Worm (Caenorhabditis elegans) whole organism, young adult: ENCODE measurements around the gene daf-5.

Experiments used
- B0019.2 ChIP-seq: fragments of 200-800 bp; sonication (Bioruptor generic); conservative IDR thresholded peaks from 2 replicates; pipeline ENCODE4 v1.3.6; 2022; ENCODE audit warnings: missing genetic modification reagents, missing genetic modification characterization, missing compliant biosample characterization
- C17E4.6 ChIP-seq: fragments of 200-800 bp; sonication (Bioruptor generic); IDR thresholded peaks from 2 replicates; pipeline ENCODE4 v1.3.6; 2022; ENCODE audit warnings: missing genetic modification reagents, missing genetic modification characterization, missing compliant biosample characterization
- D2030.7 ChIP-seq: fragments of 200-800 bp; sonication (Bioruptor generic); IDR thresholded peaks from 2 replicates; pipeline ENCODE4 v1.3.6; 2022; ENCODE audit warnings: missing genetic modification reagents, missing genetic modification characterization, missing compliant biosample characterization
- F37B4.10 ChIP-seq: fragments of 200-800 bp; sonication (Bioruptor generic); IDR thresholded peaks from 2 replicates; pipeline ENCODE4 v1.3.6; 2022; ENCODE audit warnings: missing genetic modification characterization, missing compliant biosample characterization
- F39B2.1 ChIP-seq: fragments of 200-800 bp; sonication (Bioruptor generic); IDR thresholded peaks from 2 replicates; pipeline ENCODE4 v1.3.6; 2022; ENCODE audit warnings: missing genetic modification reagents, missing genetic modification characterization, missing compliant biosample characterization
- F49E8.2 ChIP-seq: sonication (generic microtip); optimal IDR thresholded peaks from 3 replicates; lab custom pipeline; 2017; ENCODE audit warnings: missing genetic modification characterization, mild to moderate bottlenecking, missing compliant biosample characterization, antibody characterized with exemption, moderate library complexity; ENCODE audit not compliant: insufficient read depth
- F52B5.7 ChIP-seq: sonication (generic microtip); optimal IDR thresholded peaks from 2 replicates; lab custom pipeline; 2016; ENCODE audit warnings: mild to moderate bottlenecking, missing genetic modification characterization, missing compliant biosample characterization
- F57A8.1 ChIP-seq: fragments of 200-800 bp; sonication (Bioruptor generic); optimal IDR thresholded peaks from 2 replicates; lab custom pipeline; 2018; ENCODE audit warnings: mild to moderate bottlenecking, missing genetic modification characterization, moderate library complexity, missing compliant biosample characterization
- K12H6.12 ChIP-seq: fragments of 200-800 bp; sonication (Bioruptor generic); optimal IDR thresholded peaks from 2 replicates; lab custom pipeline; 2018; ENCODE audit warnings: mild to moderate bottlenecking, missing genetic modification characterization, missing compliant biosample characterization
- T07F8.4 ChIP-seq: sonication (generic microtip); optimal IDR thresholded peaks from 2 replicates; lab custom pipeline; 2016; ENCODE audit warnings: mild to moderate bottlenecking, missing genetic modification characterization, moderate library complexity, missing compliant biosample characterization
- Y53G8AR.9 ChIP-seq: fragments of 200-800 bp; sonication (Bioruptor generic); conservative IDR thresholded peaks from 2 replicates; pipeline ENCODE4 v1.3.6; 2022; ENCODE audit warnings: missing genetic modification reagents, missing genetic modification characterization, missing compliant biosample characterization
- Y56A3A.18 ChIP-seq: fragments of 200-800 bp; sonication (Bioruptor generic); IDR thresholded peaks from 2 replicates; pipeline ENCODE4 v1.3.6; 2022; ENCODE audit warnings: missing genetic modification reagents, missing genetic modification characterization, missing compliant biosample characterization
- Y67H2A.10 ChIP-seq: fragments of 200-800 bp; sonication (Bioruptor generic); conservative IDR thresholded peaks from 2 replicates; pipeline ENCODE4 v1.3.6; 2022; ENCODE audit warnings: missing genetic modification reagents, missing genetic modification characterization, missing compliant biosample characterization
- ZK185.1 ChIP-seq: sonication (generic microtip); optimal IDR thresholded peaks from 2 replicates; lab custom pipeline; 2016; ENCODE audit warnings: mild to moderate bottlenecking, missing genetic modification characterization, missing compliant biosample characterization; ENCODE audit not compliant: poor library complexity, severe bottlenecking
- akir-1 ChIP-seq: fragments of 200-800 bp; sonication (Bioruptor generic); optimal IDR thresholded peaks from 2 replicates; lab custom pipeline; 2018; ENCODE audit warnings: mild to moderate bottlenecking, missing genetic modification characterization, moderate library complexity, missing compliant biosample characterization
- athp-1 ChIP-seq: sonication (generic microtip); optimal IDR thresholded peaks from 2 replicates; lab custom pipeline; 2017; ENCODE audit warnings: mild to moderate bottlenecking, missing genetic modification characterization, missing compliant biosample characterization
- attf-5 ChIP-seq: fragments of 200-800 bp; sonication (Bioruptor generic); optimal IDR thresholded peaks from 2 replicates; lab custom pipeline; 2018; ENCODE audit warnings: mild to moderate bottlenecking, missing genetic modification characterization, missing compliant biosample characterization
- bed-1 ChIP-seq: fragments of 200-800 bp; sonication (Bioruptor generic); IDR thresholded peaks from 2 replicates; pipeline ENCODE4 v1.3.6; 2022; ENCODE audit warnings: missing genetic modification reagents, missing genetic modification characterization, missing compliant biosample characterization
- ceh-40 ChIP-seq: fragments of 200-800 bp; sonication (Bioruptor generic); IDR thresholded peaks from 2 replicates; pipeline ENCODE4 v1.3.6; 2022; ENCODE audit warnings: missing genetic modification characterization, missing compliant biosample characterization
- ceh-58 ChIP-seq: fragments of 200-800 bp; sonication (Bioruptor generic); IDR thresholded peaks from 2 replicates; pipeline ENCODE4 v1.3.6; 2022; ENCODE audit warnings: missing genetic modification characterization, missing compliant biosample characterization
- ceh-79 ChIP-seq: sonication (generic microtip); optimal IDR thresholded peaks from 2 replicates; lab custom pipeline; 2017; ENCODE audit warnings: mild to moderate bottlenecking, missing genetic modification characterization, missing compliant biosample characterization
- chd-7 ChIP-seq: sonication (generic microtip); optimal IDR thresholded peaks from 2 replicates; lab custom pipeline; 2016; ENCODE audit warnings: mild to moderate bottlenecking, missing genetic modification characterization, moderate library complexity, missing compliant biosample characterization
- dpff-1 ChIP-seq: sonication (generic microtip); optimal IDR thresholded peaks from 2 replicates; lab custom pipeline; 2017; ENCODE audit warnings: mild to moderate bottlenecking, missing genetic modification characterization, missing compliant biosample characterization
- dpl-1 ChIP-seq: fragments of 150-350 bp; optimal IDR thresholded peaks from 2 replicates; lab custom pipeline; 2014; ENCODE audit warnings: missing biosample characterization, missing genetic modification reagents, missing genetic modification characterization
- efl-1 ChIP-seq: fragments of 150-350 bp; optimal IDR thresholded peaks from 2 replicates; lab custom pipeline; 2014; ENCODE audit warnings: missing biosample characterization, missing genetic modification reagents, missing genetic modification characterization
- hlh-12 ChIP-seq: sonication (generic microtip); optimal IDR thresholded peaks from 2 replicates; lab custom pipeline; 2016; ENCODE audit warnings: missing genetic modification characterization, missing compliant biosample characterization
- hsf-1 ChIP-seq: fragments of 200-800 bp; sonication (Bioruptor generic); IDR thresholded peaks from 2 replicates; pipeline ENCODE4 v1.3.6; 2022; ENCODE audit warnings: missing genetic modification reagents, missing genetic modification characterization, missing compliant biosample characterization
- lag-1 ChIP-seq: fragments of 200-800 bp; sonication (Bioruptor generic); IDR thresholded peaks from 2 replicates; pipeline ENCODE4 v1.3.6; 2022; ENCODE audit warnings: missing genetic modification reagents, missing genetic modification characterization, missing compliant biosample characterization
- let-526 ChIP-seq: fragments of 200-800 bp; sonication (Bioruptor generic); IDR thresholded peaks from 2 replicates; pipeline ENCODE4 v1.3.6; 2022; ENCODE audit warnings: missing genetic modification reagents, missing genetic modification characterization, missing compliant biosample characterization
- let-607 ChIP-seq, 2 experiments: fragments of 200-800 bp in 1 of 2; sonication (Bioruptor generic) in 1 of 2; sonication (generic microtip) in 1 of 2; optimal IDR thresholded peaks; 2 replicates each; lab custom pipeline; 2016 to 2018; ENCODE audit warnings: mild to moderate bottlenecking in 2 of 2, missing compliant biosample characterization in 2 of 2, missing genetic modification characterization in 2 of 2, moderate library complexity in 2 of 2, missing genotype in 1 of 2
- lsl-1 ChIP-seq: fragments of 200-800 bp; sonication (Bioruptor generic); optimal IDR thresholded peaks from 2 replicates; lab custom pipeline; 2018; ENCODE audit warnings: mild to moderate bottlenecking, missing genetic modification characterization, moderate library complexity, missing compliant biosample characterization
- madf-10 ChIP-seq: sonication (generic microtip); optimal IDR thresholded peaks from 2 replicates; lab custom pipeline; 2016; ENCODE audit warnings: mild to moderate bottlenecking, missing genetic modification characterization, missing compliant biosample characterization
- madf-8 ChIP-seq: fragments of 200-800 bp; sonication (Bioruptor generic); conservative IDR thresholded peaks from 2 replicates; pipeline ENCODE4 v1.3.6; 2022; ENCODE audit warnings: missing genetic modification reagents, missing genetic modification characterization, missing compliant biosample characterization
- mel-28 ChIP-seq: sonication (generic microtip); optimal IDR thresholded peaks from 2 replicates; lab custom pipeline; 2016; ENCODE audit warnings: borderline replicate concordance, mild to moderate bottlenecking, missing genetic modification characterization, missing compliant biosample characterization
- mes-4 ChIP-seq: sonication (generic microtip); optimal IDR thresholded peaks from 2 replicates; lab custom pipeline; 2016; ENCODE audit warnings: missing genotype, missing genetic modification characterization, missing compliant biosample characterization
- nfya-2 ChIP-seq: fragments of 200-800 bp; sonication (Bioruptor generic); IDR thresholded peaks from 2 replicates; pipeline ENCODE4 v1.3.6; 2022; ENCODE audit warnings: missing genetic modification reagents, missing genetic modification characterization, missing compliant biosample characterization
- nhr-120 ChIP-seq: fragments of 200-800 bp; sonication (Bioruptor generic); IDR thresholded peaks from 2 replicates; pipeline ENCODE4 v1.3.6; 2022; ENCODE audit warnings: missing genetic modification characterization, missing compliant biosample characterization
- pbrm-1 ChIP-seq: fragments of 200-800 bp; sonication (Bioruptor generic); IDR thresholded peaks from 2 replicates; pipeline ENCODE4 v1.3.6; 2022; ENCODE audit warnings: missing genetic modification reagents, missing genetic modification characterization, missing compliant biosample characterization
- rcor-1 ChIP-seq: fragments of 200-800 bp; sonication (Bioruptor generic); IDR thresholded peaks from 2 replicates; pipeline ENCODE4 v1.3.6; 2022; ENCODE audit warnings: missing genetic modification reagents, missing genetic modification characterization, missing compliant biosample characterization
- repo-1 ChIP-seq: sonication (generic microtip); optimal IDR thresholded peaks from 2 replicates; lab custom pipeline; 2017; ENCODE audit warnings: mild to moderate bottlenecking, missing genetic modification characterization, missing compliant biosample characterization
- sdz-38 ChIP-seq: sonication (generic microtip); optimal IDR thresholded peaks from 2 replicates; lab custom pipeline; 2016; ENCODE audit warnings: missing genotype, missing genetic modification characterization, missing compliant biosample characterization
- snpc-1.1 ChIP-seq: sonication (generic microtip); optimal IDR thresholded peaks from 2 replicates; lab custom pipeline; 2017; ENCODE audit warnings: missing genetic modification characterization, mild to moderate bottlenecking, missing compliant biosample characterization, antibody characterized with exemption, moderate library complexity, missing genotype, missing genetic modification reagents; ENCODE audit not compliant: insufficient read depth
- zfh-2 ChIP-seq: fragments of 200-800 bp; sonication (Bioruptor generic); conservative IDR thresholded peaks from 2 replicates; pipeline ENCODE4 v1.3.6; 2022; ENCODE audit warnings: missing genetic modification reagents, missing genetic modification characterization, missing compliant biosample characterization
- ztf-18 ChIP-seq: sonication (generic microtip); optimal IDR thresholded peaks from 2 replicates; lab custom pipeline; 2016; ENCODE audit warnings: missing genotype, mild to moderate bottlenecking, missing genetic modification characterization, missing compliant biosample characterization
- ztf-25 ChIP-seq: fragments of 200-800 bp; sonication (Bioruptor generic); IDR thresholded peaks from 2 replicates; pipeline ENCODE4 v1.3.6; 2022; ENCODE audit warnings: missing genetic modification reagents, missing genetic modification characterization, missing compliant biosample characterization

Gene daf-5

DNA sequence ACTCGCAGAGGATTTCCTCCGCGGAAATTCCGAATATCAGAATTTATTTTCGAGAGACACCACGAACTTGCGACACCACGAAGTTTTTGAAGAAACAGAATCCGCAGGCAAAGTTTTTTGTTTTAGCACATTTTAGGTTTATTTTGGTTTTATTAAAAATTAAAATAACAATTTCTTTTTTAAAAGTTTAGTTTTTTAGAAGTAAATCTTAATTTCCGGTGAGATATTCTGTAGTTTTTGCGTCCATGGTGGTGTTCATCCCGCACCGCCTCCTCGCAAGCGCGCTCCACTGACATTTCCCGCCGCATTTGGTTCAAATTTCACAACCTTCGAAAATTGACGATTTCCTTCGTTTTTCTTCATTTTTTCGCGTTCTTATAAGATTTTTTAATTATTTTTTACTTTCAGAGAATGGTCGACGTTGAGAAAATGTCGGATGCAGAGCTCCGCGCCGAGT is 11.0 kb upstream of the daf-5 start, which contains the start of gene lem-2 (continued):
- TF ChIP-seq B0019.2 (GFP tag; lab: Robert Waterston, UW) (no peak), nfya-2 (GFP tag; lab: Robert Waterston, UW) (no peak), ztf-25 (GFP tag; lab: Robert Waterston, UW) (no peak), T07F8.4 (tag; lab: Kevin White, UChicago) (peak; percentile 15), Y56A3A.18 (no peak), F49E8.2 (no peak), sdz-38 (no peak), dpff-1 (tag; lab: Kevin White, UChicago) (no peak), dpl-1 (GFP tag; lab: Kevin White, UChicago) (peak; percentile 49), D2030.7 (GFP tag; lab: Robert Waterston, UW) (peak; percentile 75), athp-1 (tag; lab: Kevin White, UChicago) (peak; percentile 40), nhr-120 (GFP tag; lab: Robert Waterston, UW) (no peak), C17E4.6 (GFP tag; lab: Robert Waterston, UW) (no peak), snpc-1.1 (tag; lab: Kevin White, UChicago) (no peak), F57A8.1 (no peak), mes-4 (tag; lab: Kevin White, UChicago) (no peak), lag-1 (GFP tag; lab: Robert Waterston, UW) (no peak), let-607 (tag; optimal IDR thresholded peaks at IDR 0.05; lab: Kevin White, UChicago) (peak in 1 of 2 experiments; percentile 29), ceh-79 (no peak), Y53G8AR.9 (peak; percentile 11; the same call in 1 of the 2 replicates), K12H6.12 (peak; percentile 76), rcor-1 (GFP tag; lab: Robert Waterston, UW) (peak; percentile 60; the same call in 1 of the 2 replicates), F39B2.1 (GFP tag; lab: Robert Waterston, UW) (no peak), F37B4.10 (GFP tag; lab: Robert Waterston, UW) (no peak), chd-7 (tag; lab: Kevin White, UChicago) (no peak), bed-1 (GFP tag; lab: Robert Waterston, UW) (no peak), akir-1 (GFP tag; lab: Kevin White, UChicago) (no peak), madf-8 (GFP tag; lab: Robert Waterston, UW) (no peak; the same call in 1 of the 2 replicates), F52B5.7 (tag; lab: Kevin White, UChicago) (no peak), let-526 (GFP tag; lab: Robert Waterston, UW) (0 out of 2 replicates have a peak, but pooled peaks have one; percentile 55), ceh-40 (no peak), repo-1 (tag; lab: Kevin White, UChicago) (no peak), pbrm-1 (GFP tag; lab: Robert Waterston, UW) (peak; percentile 64; the same call in 1 of the 2 replicates), zfh-2 (no peak), ceh-58 (GFP tag; lab: Robert Waterston, UW) (no peak), madf-10 (tag; lab: Kevin White, UChicago) (peak; percentile 68), mel-28 (no peak), Y67H2A.10 (no peak), efl-1 (GFP tag; lab: Kevin White, UChicago) (peak; percentile 74), ztf-18 (peak; percentile 84), hsf-1 (no peak), attf-5 (GFP tag; lab: Kevin White, UChicago) (peak; percentile 91), lsl-1 (GFP tag; lab: Kevin White, UChicago) (peak; percentile 63), hlh-12 (tag; lab: Kevin White, UChicago) (no peak), ZK185.1 (no peak)
